Worm (Caenorhabditis elegans): Measurements from ENCODE around the gene F19B2.7.

The F19B2.7 gene

ce11 chrV:20147662-20148245 is 3.8 kb upstream of the F19B2.7 start, which contains the start of gene Y113G7A.13:
Gene Y113G7A.13, plus strand, starts transcription at chrV:20148195.
- TF ChIP-seq unc-62 (GFP tag; optimal IDR thresholded peaks at IDR 0.05) = no peak

ce11 chrV:20151855-20152254 is 323 bp downstream of the F19B2.7 start:
- no peak for TF ChIP-seq unc-62 (GFP tag; optimal IDR thresholded peaks at IDR 0.05)

- no peak for TF ChIP-seq unc-62 (GFP tag; optimal IDR thresholded peaks at IDR 0.05)
Observed at ce11 chrV:20158223-20158622, 6.7 kb downstream of the F19B2.7 start, which contains the start of gene F19B2.6. Gene F19B2.6, plus strand, starts transcription at chrV:20158523.

- TF ChIP-seq unc-62 (GFP tag; optimal IDR thresholded peaks at IDR 0.05) = no peak
Observed at ce11 chrV:20161781-20162289, 10.3 kb downstream of the F19B2.7 start.

- no peak for TF ChIP-seq unc-62 (GFP tag; optimal IDR thresholded peaks at IDR 0.05)
Observed at ce11 chrV:20162290-20163104, 11.0 kb downstream of the F19B2.7 start.

ce11 chrV:20163105-20163449 is 11.5 kb downstream of the F19B2.7 start:
- no peak for TF ChIP-seq unc-62 (GFP tag; optimal IDR thresholded peaks at IDR 0.05)

- no peak for TF ChIP-seq unc-62 (GFP tag; optimal IDR thresholded peaks at IDR 0.05)
Observed at ce11 chrV:20164059-20164892, 12.7 kb downstream of the F19B2.7 start, which contains the start of gene F19B2.5. Gene F19B2.5, minus strand, starts transcription at chrV:20164165.

- TF ChIP-seq unc-62 (GFP tag; optimal IDR thresholded peaks at IDR 0.05) = no peak
Observed at ce11 chrV:20165808-20166207, 14.3 kb downstream of the F19B2.7 start.

- TF ChIP-seq unc-62 (GFP tag; optimal IDR thresholded peaks at IDR 0.05) = no peak
Observed at ce11 chrV:20171941-20172340, 20.4 kb downstream of the F19B2.7 start, which contains the start of gene srw-39. Gene srw-39, minus strand, starts transcription at chrV:20172041.

- no peak for TF ChIP-seq unc-62 (GFP tag; optimal IDR thresholded peaks at IDR 0.05)
Observed at ce11 chrV:20182311-20182710, 30.8 kb downstream of the F19B2.7 start.

ce11 chrV:20186579-20186978 is 35.0 kb downstream of the F19B2.7 start, which contains the start of gene srz-16:
Gene srz-16, minus strand, starts transcription at chrV:20186679.
- no peak for TF ChIP-seq unc-62 (GFP tag; optimal IDR thresholded peaks at IDR 0.05)

- TF ChIP-seq unc-62 (GFP tag; optimal IDR thresholded peaks at IDR 0.05) = no peak
Observed at ce11 chrV:20188790-20189189, 37.3 kb downstream of the F19B2.7 start, which contains the start of gene fbxa-116. Gene fbxa-116, minus strand, starts transcription at chrV:20188890.

- TF ChIP-seq unc-62 (GFP tag; optimal IDR thresholded peaks at IDR 0.05) = no peak
Observed at ce11 chrV:20192102-20192880, 40.8 kb downstream of the F19B2.7 start, which contains the start of the genes fbxa-115 and Y113G7B.27. Gene fbxa-115, minus strand, starts transcription at chrV:20192152. Gene Y113G7B.27, plus strand, starts transcription at chrV:20192830.

- TF ChIP-seq unc-62 (GFP tag; optimal IDR thresholded peaks at IDR 0.05) = no peak
Observed at ce11 chrV:20195451-20196036, 44.0 kb downstream of the F19B2.7 start, which contains the start of the genes srh-217 and Y113G7B.28. Gene srh-217, minus strand, starts transcription at chrV:20195551. Gene Y113G7B.28, plus strand, starts transcription at chrV:20195986.
